Worm (Caenorhabditis elegans) whole organism, late embryonic: Measurements from ENCODE around the gene D1005.2.

Source experiments
- F13H6.1 ChIP-seq: sonication (generic microtip); optimal IDR thresholded peaks from 2 replicates; lab custom pipeline; 2016; ENCODE audit warnings: missing genetic modification characterization, missing compliant biosample characterization
- ama-1 ChIP-seq: fragments of 150-350 bp; optimal IDR thresholded peaks from 2 replicates; lab custom pipeline; 2014
- ceh-18 ChIP-seq: sonication (generic microtip); optimal IDR thresholded peaks from 2 replicates; lab custom pipeline; 2016; ENCODE audit warnings: missing genetic modification characterization, missing compliant biosample characterization
- ceh-19 ChIP-seq: fragments of 200-800 bp; sonication (Bioruptor generic); optimal IDR thresholded peaks from 2 replicates; lab custom pipeline; 2018; ENCODE audit warnings: mild to moderate bottlenecking, missing genetic modification characterization, missing compliant biosample characterization
- ceh-2 ChIP-seq: sonication (generic microtip); optimal IDR thresholded peaks from 2 replicates; lab custom pipeline; 2016; ENCODE audit warnings: missing genotype, missing genetic modification characterization, missing compliant biosample characterization
- ceh-30 ChIP-seq: fragments of 150-350 bp; optimal IDR thresholded peaks from 2 replicates; lab custom pipeline; 2014; ENCODE audit warnings: missing biosample characterization, missing genetic modification characterization
- ceh-45 ChIP-seq: fragments of 200-800 bp; sonication (Bioruptor generic); IDR thresholded peaks from 2 replicates; pipeline ENCODE4 v1.3.6; 2022; ENCODE audit warnings: missing genetic modification reagents, missing genetic modification characterization, missing compliant biosample characterization
- ceh-6 ChIP-seq: fragments of 200-800 bp; sonication (Bioruptor generic); optimal IDR thresholded peaks from 2 replicates; lab custom pipeline; 2018; ENCODE audit warnings: mild to moderate bottlenecking, missing genetic modification characterization, missing compliant biosample characterization
- che-1 ChIP-seq: sonication (generic microtip); optimal IDR thresholded peaks from 2 replicates; lab custom pipeline; 2016; ENCODE audit warnings: mild to moderate bottlenecking, missing genetic modification characterization, missing compliant biosample characterization
- elt-2 ChIP-seq: sonication (generic microtip); optimal IDR thresholded peaks from 2 replicates; lab custom pipeline; 2016; ENCODE audit warnings: missing genetic modification reagents, missing genetic modification characterization, missing compliant biosample characterization
- fkh-6 ChIP-seq: sonication (generic microtip); optimal IDR thresholded peaks from 2 replicates; lab custom pipeline; 2016; ENCODE audit warnings: missing genetic modification characterization, missing compliant biosample characterization
- hlh-13 ChIP-seq: fragments of 200-800 bp; sonication (Bioruptor generic); optimal IDR thresholded peaks from 2 replicates; lab custom pipeline; 2018; ENCODE audit warnings: mild to moderate bottlenecking, missing genetic modification characterization, missing compliant biosample characterization
- hlh-30 ChIP-seq: sonication (generic microtip); optimal IDR thresholded peaks from 2 replicates; lab custom pipeline; 2017; ENCODE audit warnings: antibody characterized with exemption, missing genetic modification characterization, missing compliant biosample characterization; ENCODE audit not compliant: insufficient read depth
- hlh-6 ChIP-seq: sonication (generic microtip); optimal IDR thresholded peaks from 2 replicates; lab custom pipeline; 2016; ENCODE audit warnings: missing genotype, missing genetic modification characterization, missing compliant biosample characterization
- lin-11 ChIP-seq: fragments of 200-800 bp; sonication (Bioruptor generic); optimal IDR thresholded peaks from 2 replicates; lab custom pipeline; 2018; ENCODE audit warnings: mild to moderate bottlenecking, missing genetic modification characterization, missing compliant biosample characterization
- mec-3 ChIP-seq: sonication (generic microtip); optimal IDR thresholded peaks from 2 replicates; lab custom pipeline; 2016; ENCODE audit warnings: borderline replicate concordance, missing genetic modification characterization, missing compliant biosample characterization
- nhr-11 ChIP-seq: fragments of 150-350 bp; optimal IDR thresholded peaks from 2 replicates; lab custom pipeline; 2014; ENCODE audit warnings: missing biosample characterization, missing genetic modification characterization
- pag-3 ChIP-seq: sonication (generic microtip); optimal IDR thresholded peaks from 2 replicates; lab custom pipeline; 2016; ENCODE audit warnings: missing compliant biosample characterization, missing genetic modification characterization, borderline replicate concordance
- pat-9 ChIP-seq: fragments of 200-800 bp; sonication (Bioruptor generic); optimal IDR thresholded peaks from 2 replicates; lab custom pipeline; 2018; ENCODE audit warnings: mild to moderate bottlenecking, missing genetic modification characterization, moderate library complexity, missing compliant biosample characterization
- pax-1 ChIP-seq: fragments of 150-350 bp; optimal IDR thresholded peaks from 2 replicates; lab custom pipeline; 2014; ENCODE audit warnings: missing biosample characterization, missing genetic modification characterization
- pqm-1 ChIP-seq: sonication (generic microtip); optimal IDR thresholded peaks from 2 replicates; lab custom pipeline; 2016; ENCODE audit warnings: missing genetic modification characterization, missing compliant biosample characterization
- sdc-2 ChIP-seq: sonication (generic microtip); optimal IDR thresholded peaks from 2 replicates; lab custom pipeline; 2016; ENCODE audit warnings: missing genotype, missing genetic modification characterization, missing compliant biosample characterization
- sox-2 ChIP-seq: fragments of 200-800 bp; sonication (Bioruptor generic); IDR thresholded peaks from 2 replicates; pipeline ENCODE4 v1.3.6; 2022; ENCODE audit warnings: missing genetic modification reagents, missing genetic modification characterization, missing compliant biosample characterization
- unc-86 ChIP-seq: sonication (generic microtip); optimal IDR thresholded peaks from 2 replicates; lab custom pipeline; 2016; ENCODE audit warnings: missing genetic modification characterization, missing compliant biosample characterization
- ztf-16 ChIP-seq: sonication (generic microtip); optimal IDR thresholded peaks from 2 replicates; lab custom pipeline; 2017; ENCODE audit warnings: missing genetic modification characterization, missing compliant biosample characterization

The D1005.2 gene

DNA sequence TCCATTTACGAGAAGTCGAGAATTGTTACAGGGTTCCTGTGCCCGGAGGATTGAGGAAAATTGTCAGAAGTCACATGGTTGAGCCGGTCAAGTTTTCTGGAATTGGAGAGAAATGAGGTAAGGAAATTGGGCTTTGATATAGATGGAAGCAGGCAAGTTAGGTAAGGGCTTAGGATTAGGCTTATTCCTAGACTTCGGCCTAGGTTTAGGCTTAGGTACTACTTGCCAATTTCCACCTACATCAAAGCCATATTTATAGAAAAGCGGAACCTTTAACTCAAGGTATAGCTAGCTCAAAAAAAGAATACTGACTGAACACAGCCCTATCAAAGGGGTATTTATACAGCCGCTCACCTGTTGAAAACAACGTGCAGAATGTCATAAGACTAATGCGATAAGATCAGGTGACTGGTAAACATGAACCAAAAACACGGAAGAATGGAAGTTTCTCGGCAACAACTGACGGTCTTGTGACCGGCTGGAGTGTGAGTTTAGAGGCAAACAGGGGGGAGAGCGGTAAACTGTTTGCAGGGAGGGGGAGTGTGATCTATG is 45.8 kb downstream of the D1005.2 start:
- TF ChIP-seq che-1 = no peak
- TF ChIP-seq ceh-30 (tag; lab: Kevin White, UChicago) = no peak
- no peak for TF ChIP-seq ama-1 (lab: Kevin White, UChicago)
- no peak for TF ChIP-seq pat-9 (tag; lab: Kevin White, UChicago)
- no peak for TF ChIP-seq ceh-45 (GFP tag; lab: Robert Waterston, UW)
- no peak for TF ChIP-seq pag-3 (tag; lab: Kevin White, UChicago)
- peak; percentile 92 for TF ChIP-seq hlh-30 (tag; lab: Kevin White, UChicago)
- TF ChIP-seq hlh-13 (GFP tag; lab: Kevin White, UChicago) = no peak
- TF ChIP-seq hlh-6 = peak; percentile 2
- no peak for TF ChIP-seq pax-1 (tag; lab: Kevin White, UChicago)
- peak; percentile 9 for TF ChIP-seq ceh-18
- no peak for TF ChIP-seq lin-11 (tag; lab: Kevin White, UChicago)
- peak; percentile 10 for TF ChIP-seq elt-2 (tag; lab: Kevin White, UChicago)
- TF ChIP-seq pqm-1 (tag; lab: Kevin White, UChicago) = peak; percentile 75
- no peak for TF ChIP-seq ztf-16 (tag; lab: Kevin White, UChicago)
- TF ChIP-seq sdc-2 (tag; lab: Kevin White, UChicago) = peak; percentile 15
- no peak for TF ChIP-seq fkh-6 (tag; lab: Kevin White, UChicago)
- TF ChIP-seq nhr-11 (tag; lab: Kevin White, UChicago) = no peak
- TF ChIP-seq ceh-6 (GFP tag; lab: Kevin White, UChicago) = no peak
- no peak for TF ChIP-seq mec-3 (tag; lab: Kevin White, UChicago)
- TF ChIP-seq sox-2 = no peak

DNA sequence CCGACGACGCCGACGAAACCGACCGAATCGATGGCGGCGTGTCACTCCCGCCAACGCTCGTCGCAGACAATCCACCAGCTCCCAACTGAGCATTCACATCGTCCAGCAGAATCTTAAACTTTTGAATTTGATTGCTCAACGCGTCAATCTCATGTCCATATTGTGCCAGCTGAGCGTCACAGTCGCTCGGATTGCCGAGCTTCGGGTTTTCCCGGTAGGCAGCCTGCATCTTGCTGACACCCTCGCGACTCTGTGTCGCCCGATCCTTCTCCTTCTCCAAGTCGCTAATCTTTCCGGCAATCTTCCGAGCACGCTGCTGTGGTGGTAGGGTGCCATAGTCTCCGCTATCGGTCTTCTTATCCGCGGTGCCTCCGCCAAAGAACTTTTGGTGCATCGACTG is 53.5 kb downstream of the D1005.2 start:
- TF ChIP-seq unc-86 (tag; lab: Kevin White, UChicago) = no peak
- no peak for TF ChIP-seq ceh-2 (tag; lab: Kevin White, UChicago)
- TF ChIP-seq sdc-2 (tag; lab: Kevin White, UChicago) = peak; percentile 7
- no peak for TF ChIP-seq F13H6.1 (tag; lab: Kevin White, UChicago)
- TF ChIP-seq ceh-19 (GFP tag; lab: Kevin White, UChicago) = no peak
